Worm (Caenorhabditis elegans): ENCODE data around the gene wip-1.

Gene wip-1

ce11 chrIII:5006881-5007280, 11.6 kb upstream of the wip-1 start, which contains the start of gene R144.12:
Gene R144.12 (minus strand): TSS chrIII:5006981.
- TF ChIP-seq ref-2 (tag; optimal IDR thresholded peaks at IDR 0.05): no peak
- TF ChIP-seq pqm-1 (tag; optimal IDR thresholded peaks at IDR 0.05): no peak
- no peak for TF ChIP-seq ceh-22 (tag; optimal IDR thresholded peaks at IDR 0.05)
- TF ChIP-seq hlh-15 (tag; optimal IDR thresholded peaks at IDR 0.05): no peak
- no peak for TF ChIP-seq fax-1 (tag; optimal IDR thresholded peaks at IDR 0.05)
- TF ChIP-seq elt-2 (tag; optimal IDR thresholded peaks at IDR 0.05): no peak
- TF ChIP-seq pat-9 (tag; optimal IDR thresholded peaks at IDR 0.05): no peak
- no peak for TF ChIP-seq sox-2 (GFP tag; IDR thresholded peaks at IDR 0.05)
- TF ChIP-seq ceh-2 (tag; optimal IDR thresholded peaks at IDR 0.05): no peak
- no peak for TF ChIP-seq npax-4 (tag; optimal IDR thresholded peaks at IDR 0.05)
- TF ChIP-seq sox-4 (tag; optimal IDR thresholded peaks at IDR 0.05): no peak
- TF ChIP-seq ceh-45 (GFP tag; IDR thresholded peaks at IDR 0.05): no peak
- no peak for TF ChIP-seq T23F11.4 (GFP tag; optimal IDR thresholded peaks at IDR 0.05)
- no peak for TF ChIP-seq hlh-8 (tag; optimal IDR thresholded peaks at IDR 0.05)
- no peak for TF ChIP-seq C38D4.7 (GFP tag; optimal IDR thresholded peaks at IDR 0.05)

- no peak for TF ChIP-seq C08G9.2 (tag; optimal IDR thresholded peaks at IDR 0.05)
- TF ChIP-seq fax-1 (tag; optimal IDR thresholded peaks at IDR 0.05): no peak
- TF ChIP-seq elt-2 (tag; optimal IDR thresholded peaks at IDR 0.05): no peak
- TF ChIP-seq mec-3 (tag; optimal IDR thresholded peaks at IDR 0.05; ENCODE audit: borderline replicate concordance): no peak
These were observed 9.7 kb upstream of the wip-1 start, which contains the start of gene R144.11 for ce11 chrIII:5008730-5009129. Gene R144.11 (minus strand): TSS chrIII:5008830.

ce11 chrIII:5010723-5011122, 7.7 kb upstream of the wip-1 start:
- TF ChIP-seq ref-2 (tag; optimal IDR thresholded peaks at IDR 0.05) (no peak), pat-9 (tag; optimal IDR thresholded peaks at IDR 0.05) (no peak)

- TF ChIP-seq ttx-3 (tag; optimal IDR thresholded peaks at IDR 0.05) (no peak), fkh-6 (tag; optimal IDR thresholded peaks at IDR 0.05) (no peak), syd-9 (tag; optimal IDR thresholded peaks at IDR 0.05) (no peak), ceh-30 (tag; optimal IDR thresholded peaks at IDR 0.05) (no peak), C38D4.7 (GFP tag; optimal IDR thresholded peaks at IDR 0.05) (no peak), K02D7.2 (tag; optimal IDR thresholded peaks at IDR 0.05) (no peak), hlh-6 (tag; optimal IDR thresholded peaks at IDR 0.05) (no peak), nhr-11 (tag; optimal IDR thresholded peaks at IDR 0.05) (no peak)
These were observed 6.0 kb upstream of the wip-1 start for ce11 chrIII:5012460-5012859.

ce11 chrIII:5013915-5014346, 4.5 kb upstream of the wip-1 start:
- TF ChIP-seq dmd-4 (tag; optimal IDR thresholded peaks at IDR 0.05; ENCODE audit: borderline replicate concordance) (peak; percentile 22), F13H6.1 (tag; optimal IDR thresholded peaks at IDR 0.05) (peak; percentile 86), dve-1 (tag; optimal IDR thresholded peaks at IDR 0.05) (peak; percentile 38), gmeb-2 (tag; optimal IDR thresholded peaks at IDR 0.05) (no peak), eyg-1 (tag; optimal IDR thresholded peaks at IDR 0.05) (peak; percentile 40), elt-2 (tag; optimal IDR thresholded peaks at IDR 0.05) (peak; percentile 20), sox-4 (tag; optimal IDR thresholded peaks at IDR 0.05) (peak; percentile 32), zip-5 (tag; optimal IDR thresholded peaks at IDR 0.05) (no peak), lim-6 (tag; optimal IDR thresholded peaks at IDR 0.05) (peak; percentile 58), ceh-6 (GFP tag; optimal IDR thresholded peaks at IDR 0.05) (no peak), ceh-34 (tag; optimal IDR thresholded peaks at IDR 0.05) (peak; percentile 91), nhr-232 (tag; optimal IDR thresholded peaks at IDR 0.05) (peak; percentile 42), C38D4.7 (GFP tag; optimal IDR thresholded peaks at IDR 0.05) (no peak), fax-1 (tag; optimal IDR thresholded peaks at IDR 0.05) (peak; percentile 39), ceh-2 (tag; optimal IDR thresholded peaks at IDR 0.05) (peak; percentile 70), pha-2 (tag; optimal IDR thresholded peaks at IDR 0.05) (peak; percentile 70), ttx-3 (tag; optimal IDR thresholded peaks at IDR 0.05) (no peak), ref-2 (tag; optimal IDR thresholded peaks at IDR 0.05) (peak; percentile 92), ceh-31 (tag; optimal IDR thresholded peaks at IDR 0.05) (peak; percentile 98), ceh-14 (tag; optimal IDR thresholded peaks at IDR 0.05) (peak; percentile 87), unc-55 (GFP tag; optimal IDR thresholded peaks at IDR 0.05) (peak; percentile 96), ceh-9 (tag; optimal IDR thresholded peaks at IDR 0.05) (no peak), nhr-11 (tag; optimal IDR thresholded peaks at IDR 0.05) (no peak), unc-86 (tag; optimal IDR thresholded peaks at IDR 0.05) (no peak), ama-1 (optimal IDR thresholded peaks at IDR 0.05) (no peak), ceh-18 (tag; optimal IDR thresholded peaks at IDR 0.05) (peak; percentile 96), hlh-6 (tag; optimal IDR thresholded peaks at IDR 0.05) (peak; percentile 54), ceh-48 (tag; optimal IDR thresholded peaks at IDR 0.05) (peak; percentile 43), C08G9.2 (tag; optimal IDR thresholded peaks at IDR 0.05) (peak; percentile 48), ahr-1 (tag; optimal IDR thresholded peaks at IDR 0.05) (no peak), sdc-2 (tag; optimal IDR thresholded peaks at IDR 0.05) (peak; percentile 66)

Data from whole organism, late embryonic.